Fruit fly (Drosophila melanogaster): Measurements from ENCODE around the gene eIF5B.

eIF5B gene

DNA sequence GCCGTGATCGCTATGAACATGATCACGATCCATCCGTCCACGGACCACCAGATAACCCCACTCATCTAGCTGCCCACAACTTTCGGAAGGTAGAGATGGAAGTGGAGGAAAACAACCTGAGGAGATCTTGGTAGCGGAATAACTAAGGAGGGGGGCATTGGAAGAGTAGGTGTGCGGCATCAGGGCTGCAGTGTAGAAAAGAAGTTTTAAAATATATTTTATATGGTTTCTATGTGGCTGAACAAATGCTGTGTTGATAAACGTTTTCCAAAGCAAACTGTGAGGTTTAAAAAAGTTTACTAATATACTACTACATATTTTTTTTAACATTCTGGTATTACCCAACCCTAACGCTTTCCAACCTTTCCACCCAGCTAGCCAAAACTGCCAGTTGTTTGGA lies 25.9 kb downstream of the eIF5B start (continued):
- no peak for TF ChIP-seq NFAT (GFP tag; IDR thresholded peaks at IDR 0.05)
- peak; percentile 85 for TF ChIP-seq ci (GFP tag; IDR thresholded peaks at IDR 0.05)
- no peak for TF ChIP-seq CG8478 (optimal IDR thresholded peaks at IDR 0.05)
- TF ChIP-seq amos (GFP tag; IDR thresholded peaks at IDR 0.05; ENCODE audit: partially characterized antibody), result no peak
- TF ChIP-seq Doc3 (GFP tag; IDR thresholded peaks at IDR 0.05; ENCODE audit: partially characterized antibody), result no peak
- peak; percentile 68 for TF ChIP-seq CG17328 (GFP tag; IDR thresholded peaks at IDR 0.05)
- peak; percentile 59 for TF ChIP-seq CG2678 (tag; optimal IDR thresholded peaks at IDR 0.05)
- TF ChIP-seq ttk (GFP tag; IDR thresholded peaks at IDR 0.05), result 0 out of 2 replicates have a peak, but pooled peaks have one; percentile 16
- peak; percentile 16 for TF ChIP-seq CG7556 (GFP tag; optimal IDR thresholded peaks at IDR 0.05)
- peak; percentile 75; the same call in 2 of the 3 replicates for TF ChIP-seq otp (GFP tag; IDR thresholded peaks at IDR 0.05)
- TF ChIP-seq CG10366 (GFP tag; IDR thresholded peaks at IDR 0.05), result peak; percentile 47
- no peak for TF ChIP-seq Pdp1 (GFP tag; optimal IDR thresholded peaks at IDR 0.05)
- TF ChIP-seq bbx (GFP tag; IDR thresholded peaks at IDR 0.05; ENCODE audit: partially characterized antibody), result no peak
- TF ChIP-seq Asciz (GFP tag; optimal IDR thresholded peaks at IDR 0.05), result peak; percentile 18
- TF ChIP-seq Oli (tag; optimal IDR thresholded peaks at IDR 0.05), result peak; percentile 34
- TF ChIP-seq CG14965 (GFP tag; optimal IDR thresholded peaks at IDR 0.05; ENCODE audit: borderline replicate concordance), result no peak
- no peak for TF ChIP-seq BEAF-32 (GFP tag; optimal IDR thresholded peaks at IDR 0.05)
- TF ChIP-seq vvl (GFP tag; IDR thresholded peaks at IDR 0.05), result peak; percentile 67
- TF ChIP-seq CG9876 (GFP tag; optimal IDR thresholded peaks at IDR 0.05), result no peak
- no peak for TF ChIP-seq CG18476 (GFP tag; optimal IDR thresholded peaks at IDR 0.05)
- TF ChIP-seq sim (GFP tag; IDR thresholded peaks at IDR 0.05), result no peak
- TF ChIP-seq toy (GFP tag; IDR thresholded peaks at IDR 0.05), result no peak
- peak; percentile 17 for TF ChIP-seq Hmr (GFP tag; optimal IDR thresholded peaks at IDR 0.05)
- no peak for TF ChIP-seq CG5245 (GFP tag; optimal IDR thresholded peaks at IDR 0.05)
- no peak for TF ChIP-seq Camta (GFP tag; optimal IDR thresholded peaks at IDR 0.05)
- no peak for TF ChIP-seq sug (tag; optimal IDR thresholded peaks at IDR 0.05)
- TF ChIP-seq C15 (GFP tag; IDR thresholded peaks at IDR 0.05), result no peak
- peak; percentile 61 for TF ChIP-seq Blimp-1 (GFP tag; optimal IDR thresholded peaks at IDR 0.05)
- no peak for TF ChIP-seq CG16815 (GFP tag; optimal IDR thresholded peaks at IDR 0.05)
- TF ChIP-seq al (GFP tag; IDR thresholded peaks at IDR 0.05), result no peak
- TF ChIP-seq nmo (GFP tag; optimal IDR thresholded peaks at IDR 0.05), result peak; percentile 37
- no peak for TF ChIP-seq HmgD (GFP tag; optimal IDR thresholded peaks at IDR 0.05)
- no peak for TF ChIP-seq Ets65A (GFP tag)
- TF ChIP-seq CG11696 (GFP tag; IDR thresholded peaks at IDR 0.05), result no peak
- TF ChIP-seq CG10431 (GFP tag; optimal IDR thresholded peaks at IDR 0.05), result peak; percentile 32
- peak; percentile 3 for TF ChIP-seq ewg (GFP tag; optimal IDR thresholded peaks at IDR 0.05)
- TF ChIP-seq CG6791 (GFP tag; IDR thresholded peaks at IDR 0.05; ENCODE audit: partially characterized antibody), result no peak
- no peak for TF ChIP-seq Bgb (GFP tag; IDR thresholded peaks at IDR 0.05; ENCODE audit: partially characterized antibody)
- TF ChIP-seq mirr (GFP tag; optimal IDR thresholded peaks at IDR 0.05), result no peak
- no peak for TF ChIP-seq Nf-YC (tag; optimal IDR thresholded peaks at IDR 0.05)
- no peak for TF ChIP-seq Xbp1 (GFP tag; optimal IDR thresholded peaks at IDR 0.05)
- TF ChIP-seq CG30403 (GFP tag; optimal IDR thresholded peaks at IDR 0.05), result no peak
- peak; percentile 18 for TF ChIP-seq Ssrp (tag; optimal IDR thresholded peaks at IDR 0.05)
- no peak for TF ChIP-seq CG31365 (tag; optimal IDR thresholded peaks at IDR 0.05)
- TF ChIP-seq CG11085 (GFP tag; IDR thresholded peaks at IDR 0.05), result no peak
- peak; percentile 45; the same call in 1 of the 3 replicates for TF ChIP-seq CG11093 (GFP tag; IDR thresholded peaks at IDR 0.05)
- TF ChIP-seq HLH3B (GFP tag; IDR thresholded peaks at IDR 0.05), result 0 out of 2 replicates have a peak, but pooled peaks have one; percentile 33
- no peak for TF ChIP-seq HLH4C (GFP tag; IDR thresholded peaks at IDR 0.05; ENCODE audit: partially characterized antibody)
- TF ChIP-seq stwl (tag; optimal IDR thresholded peaks at IDR 0.05), result no peak
- TF ChIP-seq CG12659 (GFP tag; optimal IDR thresholded peaks at IDR 0.05), result peak; percentile 2
- TF ChIP-seq CG14050 (GFP tag; IDR thresholded peaks at IDR 0.05), result peak; percentile 25; the same call in 1 of the 3 replicates
